Worm (Caenorhabditis elegans): ENCODE results near the gene bre-2.

The bre-2 gene

DNA sequence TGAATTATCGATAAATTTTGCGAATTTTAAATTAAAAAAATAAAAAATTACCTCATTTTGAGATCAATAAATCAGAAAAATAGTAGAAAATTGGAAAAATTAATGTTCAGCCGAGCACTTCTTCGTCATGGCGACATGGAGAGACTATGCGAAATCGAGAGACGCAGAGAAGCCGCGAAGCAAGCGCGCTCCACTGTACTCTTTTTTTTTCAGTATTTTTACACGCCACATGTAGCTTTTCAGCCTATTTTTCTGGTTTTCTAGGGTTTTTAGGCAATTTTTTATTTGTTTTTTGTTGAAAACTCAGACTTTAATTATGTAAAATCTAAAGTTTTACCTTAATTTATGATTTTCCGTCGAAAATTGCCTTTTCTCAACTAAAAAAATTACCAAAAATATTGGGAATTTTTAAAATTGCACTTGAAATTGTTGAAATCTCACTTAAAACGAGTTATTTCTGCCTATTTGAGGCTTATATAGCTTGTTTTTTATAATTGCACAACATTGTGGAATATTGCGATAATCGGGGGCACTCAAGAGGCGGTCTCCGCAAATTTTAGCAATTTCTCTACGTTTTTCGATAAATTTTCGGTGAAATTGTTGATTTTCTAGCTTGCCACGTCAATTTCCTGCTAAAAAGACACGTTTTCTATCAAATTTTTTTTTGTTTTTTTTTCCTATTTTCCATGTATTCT is 13.4 kb upstream of the bre-2 start, which contains the start of gene Y39E4B.10:
Gene Y39E4B.10 (minus strand): TSS at position 162 of the 695 bp plus-strand sequence.
- no peak for TF ChIP-seq ceh-28 (tag; optimal IDR thresholded peaks at IDR 0.05)
- no peak for TF ChIP-seq elt-1 (tag; optimal IDR thresholded peaks at IDR 0.05)
- no peak for TF ChIP-seq ztf-11 (tag; optimal IDR thresholded peaks at IDR 0.05)
- no peak for TF ChIP-seq mml-1 (tag; optimal IDR thresholded peaks at IDR 0.05)
- TF ChIP-seq nhr-25 (tag; optimal IDR thresholded peaks at IDR 0.05) = no peak
- TF ChIP-seq fkh-2 (tag; optimal IDR thresholded peaks at IDR 0.05) = no peak
- peak; percentile 64 for TF ChIP-seq hmg-11 (tag; optimal IDR thresholded peaks at IDR 0.05)
- TF ChIP-seq ceh-9 (tag; optimal IDR thresholded peaks at IDR 0.05) = no peak
- TF ChIP-seq R02D3.7 (tag; optimal IDR thresholded peaks at IDR 0.05) = no peak
- TF ChIP-seq mdl-1 (tag; optimal IDR thresholded peaks at IDR 0.05) = no peak
- TF ChIP-seq elt-3 (tag; optimal IDR thresholded peaks at IDR 0.05) = no peak
- TF ChIP-seq nhr-23 (tag; optimal IDR thresholded peaks at IDR 0.05) = peak; percentile 14
- TF ChIP-seq snpc-4 (tag; optimal IDR thresholded peaks at IDR 0.05) = peak; percentile 17
- TF ChIP-seq zag-1 (tag; optimal IDR thresholded peaks at IDR 0.05) = no peak
- no peak for TF ChIP-seq nhr-11 (tag; optimal IDR thresholded peaks at IDR 0.05)
- TF ChIP-seq fos-1 (tag; optimal IDR thresholded peaks at IDR 0.05) = no peak
- peak; percentile 1 for TF ChIP-seq elt-2 (tag; optimal IDR thresholded peaks at IDR 0.05)
- no peak for TF ChIP-seq ama-1 (optimal IDR thresholded peaks at IDR 0.05)
- no peak for TF ChIP-seq tbx-2 (tag; optimal IDR thresholded peaks at IDR 0.05)
- TF ChIP-seq egl-27 (tag; optimal IDR thresholded peaks at IDR 0.05) = no peak
- no peak for TF ChIP-seq ceh-82 (tag; optimal IDR thresholded peaks at IDR 0.05)
- TF ChIP-seq lin-15B (tag; optimal IDR thresholded peaks at IDR 0.05) = peak; percentile 77
- TF ChIP-seq nhr-237 (tag; optimal IDR thresholded peaks at IDR 0.05) = no peak
- no peak for TF ChIP-seq unc-39 (tag; optimal IDR thresholded peaks at IDR 0.05)
- TF ChIP-seq ceh-16 (tag; optimal IDR thresholded peaks at IDR 0.05) = no peak
- TF ChIP-seq nhr-76 (tag; optimal IDR thresholded peaks at IDR 0.05) = no peak
- no peak for TF ChIP-seq skn-1 (tag; optimal IDR thresholded peaks at IDR 0.05)
- TF ChIP-seq sea-2 (GFP tag; optimal IDR thresholded peaks at IDR 0.05) = no peak
- no peak for TF ChIP-seq ZK546.5 (tag; optimal IDR thresholded peaks at IDR 0.05)
- no peak for TF ChIP-seq nhr-77 (tag; optimal IDR thresholded peaks at IDR 0.05)
- peak; percentile 10 for TF ChIP-seq pqm-1 (tag; optimal IDR thresholded peaks at IDR 0.05)
- peak; percentile 44 for TF ChIP-seq pha-4 (tag; optimal IDR thresholded peaks at IDR 0.05)
- TF ChIP-seq nfya-1 (tag; optimal IDR thresholded peaks at IDR 0.05; ENCODE audit: insufficient read depth) = peak; percentile 59
- no peak for TF ChIP-seq jun-1 (tag; optimal IDR thresholded peaks at IDR 0.05)

DNA sequence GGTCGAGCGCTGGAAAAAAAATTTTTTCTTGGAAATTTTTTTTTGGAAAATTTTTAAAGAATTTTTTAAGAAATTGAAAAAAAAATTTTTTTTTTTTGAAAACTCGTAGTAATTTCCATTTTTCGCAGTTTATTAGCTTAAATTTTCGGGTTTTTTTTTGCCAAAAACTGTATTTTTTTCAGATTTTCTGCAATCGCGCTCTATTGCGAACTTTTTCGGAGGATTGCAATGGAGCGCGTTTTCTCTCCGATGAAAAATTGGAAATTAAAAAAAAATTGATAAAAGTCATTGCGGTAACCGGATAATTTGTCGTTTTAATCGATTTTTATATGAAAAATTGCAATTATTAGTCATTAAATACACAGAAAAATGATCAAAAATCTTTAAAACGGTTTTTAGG is 12.3 kb upstream of the bre-2 start:
- TF ChIP-seq ztf-11 (tag; optimal IDR thresholded peaks at IDR 0.05) (no peak), snpc-4 (tag; optimal IDR thresholded peaks at IDR 0.05) (no peak), nhr-237 (tag; optimal IDR thresholded peaks at IDR 0.05) (no peak), fkh-10 (GFP tag; optimal IDR thresholded peaks at IDR 0.05) (no peak), nhr-76 (tag; optimal IDR thresholded peaks at IDR 0.05) (no peak), aly-2 (tag; optimal IDR thresholded peaks at IDR 0.05) (no peak), unc-62 (GFP tag; optimal IDR thresholded peaks at IDR 0.05) (no peak), fkh-2 (tag; optimal IDR thresholded peaks at IDR 0.05) (no peak)

DNA sequence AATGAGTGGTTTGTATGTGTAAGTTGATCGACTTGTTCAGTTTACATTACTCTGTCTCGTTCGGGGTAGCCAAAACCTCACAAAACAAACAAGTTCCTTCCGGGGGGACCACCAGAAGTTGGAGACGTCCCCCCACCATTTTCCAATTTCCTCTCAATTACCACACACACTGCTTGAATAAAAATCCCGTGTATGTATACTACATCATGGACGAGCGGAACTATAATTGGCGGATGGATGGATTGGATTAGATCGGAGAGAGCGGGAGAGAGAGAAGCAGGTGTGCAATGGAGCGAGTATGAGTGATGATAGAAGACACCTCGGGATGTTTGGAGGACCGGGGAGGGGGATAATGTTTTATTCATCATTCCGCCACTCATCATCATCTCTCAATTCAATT is 8.2 kb downstream of the bre-2 start:
- TF ChIP-seq nfya-1 (tag; optimal IDR thresholded peaks at IDR 0.05; ENCODE audit: insufficient read depth) = peak; percentile 11
- no peak for TF ChIP-seq tbx-2 (tag; optimal IDR thresholded peaks at IDR 0.05)

DNA sequence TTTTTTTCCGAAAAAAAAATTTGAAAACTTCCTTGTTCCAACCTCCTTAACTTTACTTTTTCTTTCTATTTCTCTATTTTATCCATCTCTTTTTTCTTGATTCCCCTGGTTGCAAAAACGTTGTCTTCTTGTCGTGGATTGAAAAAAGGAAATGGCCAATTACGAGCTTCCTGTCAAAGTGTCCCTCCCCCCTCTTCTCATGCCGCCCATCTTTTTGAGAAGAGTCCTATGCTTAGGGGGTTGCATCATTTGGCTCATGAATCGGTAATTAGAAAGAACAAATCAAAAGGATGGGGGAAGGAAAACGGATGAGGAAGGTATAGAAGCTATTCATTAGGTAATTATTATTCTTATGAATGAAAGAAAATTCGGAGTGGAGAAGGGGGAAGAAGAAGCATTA is 12.3 kb downstream of the bre-2 start:
- TF ChIP-seq nfya-1 (tag; optimal IDR thresholded peaks at IDR 0.05; ENCODE audit: insufficient read depth) (peak; percentile 21), ceh-16 (tag; optimal IDR thresholded peaks at IDR 0.05) (no peak)
